Worm (Caenorhabditis elegans): ENCODE results near the gene ppm-1.G.
A peak's percentile ranks its signal among the peaks of the same experiment; 100 is the strongest.

ppm-1.G gene

DNA sequence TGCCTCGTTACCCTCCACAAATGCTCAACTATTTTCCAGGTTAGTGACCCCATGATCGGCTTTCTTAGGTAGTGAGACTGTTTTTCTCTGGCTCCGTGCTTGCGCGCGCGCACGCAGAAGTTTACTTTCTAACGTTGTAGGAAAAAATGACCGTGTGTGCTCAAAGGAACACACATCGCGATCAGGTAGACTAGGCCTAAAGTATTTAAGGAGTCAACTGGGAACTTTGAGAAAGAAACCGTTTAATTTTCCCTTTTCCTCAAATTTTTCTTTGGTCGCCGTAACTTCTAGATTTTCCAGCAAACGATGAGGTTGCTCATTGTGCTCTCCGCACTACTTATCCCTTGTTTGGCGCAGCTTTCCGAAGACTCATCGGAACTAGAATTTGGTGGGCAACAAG, 43.1 kb upstream of the ppm-1.G start, which contains the start of gene idpp-1:
idpp-1 (plus strand) TSS at position 301 of the 400 bp plus-strand sequence.
- peak; percentile 63 for TF ChIP-seq pha-4 (tag; optimal IDR thresholded peaks at IDR 0.05)
- TF ChIP-seq daf-12 (tag; optimal IDR thresholded peaks at IDR 0.05) = no peak

DNA sequence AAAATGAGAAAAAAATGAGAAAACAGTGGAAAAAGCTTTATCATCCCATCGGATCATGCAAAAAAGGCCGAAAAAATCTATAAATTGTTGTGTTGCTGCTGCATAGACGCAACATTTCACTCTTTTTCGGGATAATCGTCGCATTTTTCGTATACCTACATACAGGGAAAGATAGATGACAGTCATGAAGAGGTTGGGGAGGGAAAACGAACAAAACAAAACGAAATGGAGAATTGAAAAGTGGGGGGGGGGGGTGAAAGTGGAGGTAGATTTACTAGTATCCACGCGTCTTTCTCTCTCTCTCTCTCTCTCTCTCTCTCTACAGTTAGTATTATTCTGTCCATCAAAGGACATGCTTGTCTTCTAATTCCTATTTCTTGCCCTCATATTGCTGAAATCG, 39.0 kb upstream of the ppm-1.G start:
- TF ChIP-seq elt-2 (tag; optimal IDR thresholded peaks at IDR 0.05) = no peak
- TF ChIP-seq nhr-43 (tag; optimal IDR thresholded peaks at IDR 0.05; ENCODE audit: poor library complexity, severe bottlenecking) = no peak

DNA sequence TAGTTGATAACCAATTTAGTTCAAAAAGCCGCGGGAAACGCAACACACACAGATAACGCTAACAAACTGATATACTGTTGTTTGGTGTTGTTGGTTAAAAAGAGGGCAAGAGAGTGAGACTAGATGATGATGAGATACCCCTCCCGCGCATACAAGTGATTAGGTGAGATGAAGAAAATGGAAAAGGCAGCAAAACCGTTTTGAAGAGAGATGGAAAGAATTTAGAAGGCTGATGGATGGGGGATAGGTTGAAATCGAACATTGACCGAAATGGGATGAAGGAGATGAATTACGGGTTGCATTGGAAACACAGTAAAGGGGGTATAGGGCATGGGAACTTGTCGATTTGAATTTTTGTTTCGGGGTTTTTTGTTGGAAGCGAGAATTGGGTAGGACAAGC, 34.7 kb upstream of the ppm-1.G start:
- TF ChIP-seq ceh-9 (tag; optimal IDR thresholded peaks at IDR 0.05) = no peak
- TF ChIP-seq pha-4 (tag; optimal IDR thresholded peaks at IDR 0.05) = no peak
- peak; percentile 7 for TF ChIP-seq nhr-23 (tag; optimal IDR thresholded peaks at IDR 0.05)
- no peak for TF ChIP-seq nfya-1 (tag; optimal IDR thresholded peaks at IDR 0.05; ENCODE audit: insufficient read depth)
- no peak for TF ChIP-seq nhr-43 (tag; optimal IDR thresholded peaks at IDR 0.05; ENCODE audit: poor library complexity, severe bottlenecking)
- TF ChIP-seq pqm-1 (tag; optimal IDR thresholded peaks at IDR 0.05) = no peak
- TF ChIP-seq skn-1 (tag; optimal IDR thresholded peaks at IDR 0.05) = no peak
- TF ChIP-seq elt-3 (tag; optimal IDR thresholded peaks at IDR 0.05) = peak in 1 of 3 experiments; percentile 13
- no peak for TF ChIP-seq nhr-12 (tag; optimal IDR thresholded peaks at IDR 0.05)
- TF ChIP-seq nhr-11 (tag; optimal IDR thresholded peaks at IDR 0.05) = no peak

DNA sequence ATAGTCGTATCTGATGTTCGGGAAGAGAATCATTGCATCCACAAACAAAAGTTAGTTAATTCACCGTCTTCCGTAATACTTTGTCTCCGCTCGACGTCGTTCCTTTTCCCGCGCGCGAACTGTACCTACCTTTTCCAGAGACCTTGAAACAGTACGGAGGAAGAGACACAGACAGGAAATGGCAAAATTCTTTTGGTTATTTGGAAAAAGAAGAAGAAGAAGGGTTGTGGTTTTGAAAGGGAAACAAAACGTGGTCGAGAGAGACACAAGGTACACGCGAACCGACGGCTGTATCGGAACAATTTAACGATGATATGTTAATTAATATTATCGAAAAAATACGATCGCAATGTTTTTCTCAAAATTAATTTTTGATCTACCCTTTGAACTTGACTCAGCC, 33.5 kb upstream of the ppm-1.G start:
- TF ChIP-seq nhr-25 (tag; optimal IDR thresholded peaks at IDR 0.05) = peak; percentile 38
- no peak for TF ChIP-seq eor-1 (tag; optimal IDR thresholded peaks at IDR 0.05)

DNA sequence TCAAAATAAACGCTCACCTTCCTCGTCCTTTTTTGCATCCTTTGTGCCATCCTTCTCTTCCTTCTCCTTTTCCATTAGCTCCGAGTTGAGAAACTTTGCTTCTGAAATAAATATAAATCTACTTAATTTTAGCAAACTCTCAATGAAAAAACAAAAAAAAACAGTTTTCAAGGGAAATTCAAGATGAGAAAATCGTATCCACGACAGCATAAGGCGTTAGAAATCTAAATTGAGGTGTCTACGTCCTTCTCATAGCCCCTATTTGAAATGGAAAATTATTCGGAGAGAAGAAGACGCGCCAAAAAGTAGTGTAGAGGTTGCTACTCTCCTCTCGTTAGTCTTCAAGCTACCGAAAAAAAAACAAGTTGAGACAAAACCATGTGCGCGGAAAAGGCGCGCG, 31.2 kb upstream of the ppm-1.G start, which contains the start of gene pat-12:
pat-12 (minus strand) TSS at position 101 of the 400 bp plus-strand sequence.
- TF ChIP-seq lin-15B (tag; optimal IDR thresholded peaks at IDR 0.05) (no peak), nhr-76 (tag; optimal IDR thresholded peaks at IDR 0.05) (no peak), jun-1 (tag; optimal IDR thresholded peaks at IDR 0.05) (no peak), zag-1 (tag; optimal IDR thresholded peaks at IDR 0.05) (no peak), hmg-11 (tag; optimal IDR thresholded peaks at IDR 0.05) (no peak), ZK546.5 (tag; optimal IDR thresholded peaks at IDR 0.05) (no peak), nhr-67 (tag; optimal IDR thresholded peaks at IDR 0.05) (no peak), skn-1 (tag; optimal IDR thresholded peaks at IDR 0.05) (no peak), nhr-12 (tag; optimal IDR thresholded peaks at IDR 0.05) (no peak), mdl-1 (tag; optimal IDR thresholded peaks at IDR 0.05) (no peak), ceh-28 (tag; optimal IDR thresholded peaks at IDR 0.05) (no peak), daf-12 (tag; optimal IDR thresholded peaks at IDR 0.05) (no peak), ztf-11 (tag; optimal IDR thresholded peaks at IDR 0.05) (no peak), pqm-1 (tag; optimal IDR thresholded peaks at IDR 0.05) (no peak), aly-2 (tag; optimal IDR thresholded peaks at IDR 0.05) (no peak), fkh-10 (GFP tag; optimal IDR thresholded peaks at IDR 0.05) (no peak), elt-2 (tag; optimal IDR thresholded peaks at IDR 0.05) (no peak), pha-4 (tag; optimal IDR thresholded peaks at IDR 0.05) (no peak)

DNA sequence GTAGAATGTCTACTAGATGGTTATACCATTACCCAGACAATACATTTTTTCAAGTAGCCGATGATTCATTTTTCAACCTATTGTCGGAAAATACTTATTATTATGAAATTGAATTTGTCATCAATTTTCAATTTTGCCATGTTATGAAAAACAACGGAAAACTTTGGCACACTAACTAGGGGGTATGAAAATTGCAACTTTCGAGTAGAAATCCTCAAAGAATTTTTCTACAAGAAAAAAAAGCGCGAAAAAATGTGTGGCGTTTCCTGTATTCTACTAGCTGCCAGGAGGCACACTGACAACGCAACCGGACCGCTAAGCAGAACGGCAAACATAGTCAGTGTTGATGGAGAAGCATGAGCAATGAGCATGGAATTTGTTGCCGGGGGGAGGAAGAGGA, 29.1 kb upstream of the ppm-1.G start:
- TF ChIP-seq nhr-12 (tag; optimal IDR thresholded peaks at IDR 0.05) = no peak
- no peak for TF ChIP-seq fos-1 (tag; optimal IDR thresholded peaks at IDR 0.05)
- no peak for TF ChIP-seq nhr-76 (tag; optimal IDR thresholded peaks at IDR 0.05)
- TF ChIP-seq pqm-1 (tag; optimal IDR thresholded peaks at IDR 0.05) = no peak

DNA sequence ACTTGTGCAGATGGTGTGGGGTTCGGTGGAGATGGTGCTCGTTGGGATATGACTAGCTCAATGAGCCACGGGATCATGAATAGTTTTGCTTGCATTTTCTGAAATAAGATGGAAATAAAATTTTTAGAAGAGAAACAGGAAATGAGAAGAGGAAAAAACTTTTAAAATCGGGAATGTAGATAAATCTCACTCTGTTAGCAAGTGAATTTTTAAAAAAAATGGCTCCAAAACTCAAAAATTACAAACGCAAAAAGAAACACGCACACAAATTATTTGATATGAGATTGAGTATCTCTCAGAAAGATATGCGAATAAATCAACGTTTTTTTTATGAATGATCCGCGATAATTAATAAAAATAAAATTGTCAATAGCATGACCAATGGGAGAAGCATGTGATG, 25.5 kb upstream of the ppm-1.G start, which contains the start of gene T17H7.7:
T17H7.7 (minus strand) TSS at position 101 of the 400 bp plus-strand sequence.
- TF ChIP-seq ceh-16 (tag; optimal IDR thresholded peaks at IDR 0.05) = no peak
- TF ChIP-seq nhr-28 (tag; optimal IDR thresholded peaks at IDR 0.05) = no peak
- no peak for TF ChIP-seq aly-2 (tag; optimal IDR thresholded peaks at IDR 0.05)
- no peak for TF ChIP-seq elt-3 (tag; optimal IDR thresholded peaks at IDR 0.05)
- no peak for TF ChIP-seq egl-27 (tag; optimal IDR thresholded peaks at IDR 0.05)
- TF ChIP-seq daf-12 (tag; optimal IDR thresholded peaks at IDR 0.05) = no peak
- TF ChIP-seq unc-62 (GFP tag; optimal IDR thresholded peaks at IDR 0.05) = no peak
- no peak for TF ChIP-seq pha-4 (tag; optimal IDR thresholded peaks at IDR 0.05)
- TF ChIP-seq ztf-4 (tag; optimal IDR thresholded peaks at IDR 0.05) = no peak
- no peak for TF ChIP-seq lin-39 (tag; optimal IDR thresholded peaks at IDR 0.05)
- no peak for TF ChIP-seq nhr-67 (tag; optimal IDR thresholded peaks at IDR 0.05)
